Fruit fly (Drosophila melanogaster): ENCODE data around the gene Dic1.

Dic1 gene

DNA sequence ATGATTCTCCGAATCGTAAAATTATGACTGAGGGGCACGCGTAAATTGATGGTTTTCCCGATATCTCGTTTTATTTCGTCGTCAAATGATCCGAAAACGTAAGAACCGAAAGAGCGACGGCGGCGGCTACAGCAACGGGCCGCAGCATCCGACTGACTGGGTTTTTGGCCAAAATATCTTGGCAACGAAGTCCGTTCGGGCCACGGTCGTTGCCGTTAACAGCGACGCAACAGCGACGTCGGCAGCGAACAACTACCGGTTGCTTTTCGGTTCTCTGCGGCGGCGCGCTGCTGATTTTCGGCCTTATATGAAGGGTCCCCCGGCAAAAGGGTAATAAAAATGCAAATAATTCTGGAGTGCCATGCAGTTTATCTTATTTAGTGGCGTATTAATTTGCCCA lies 30.7 kb upstream of the Dic1 start, which contains the start of gene PK2-R2:
TSS of gene PK2-R2 (minus strand) at position 160 of the 400 bp plus-strand sequence.
- TF ChIP-seq CG6276 (GFP tag; optimal IDR thresholded peaks at IDR 0.05), result no peak
- TF ChIP-seq CG8119 (GFP tag; IDR thresholded peaks at IDR 0.05), result no peak
- no peak for TF ChIP-seq Eip75B (GFP tag; optimal IDR thresholded peaks at IDR 0.05)
- TF ChIP-seq Ets96B (tag; optimal IDR thresholded peaks at IDR 0.05), result no peak
- TF ChIP-seq net (GFP tag; optimal IDR thresholded peaks at IDR 0.05), result no peak
- TF ChIP-seq CG32006 (GFP tag; optimal IDR thresholded peaks at IDR 0.05), result no peak
- no peak for TF ChIP-seq CG6163 (GFP tag; IDR thresholded peaks at IDR 0.05)
- no peak for TF ChIP-seq CG7368 (GFP tag; optimal IDR thresholded peaks at IDR 0.05)

dm6 chr3R:13338030-13338429 lies 26.7 kb upstream of the Dic1 start, which contains the start of gene PK2-R1:
TSS of gene PK2-R1 (plus strand) at chr3R:13338330.
- TF ChIP-seq CG6808 (GFP tag; optimal IDR thresholded peaks at IDR 0.05), result no peak
- no peak for TF ChIP-seq Sox102F (GFP tag; optimal IDR thresholded peaks at IDR 0.05)
- no peak for TF ChIP-seq CG11762 (GFP tag; optimal IDR thresholded peaks at IDR 0.05; ENCODE audit: insufficient read depth)
- TF ChIP-seq CG6854 (GFP tag; optimal IDR thresholded peaks at IDR 0.05), result no peak
- no peak for TF ChIP-seq CG34406 (GFP tag; optimal IDR thresholded peaks at IDR 0.05)
- TF ChIP-seq achi (GFP tag; optimal IDR thresholded peaks at IDR 0.05), result no peak
- TF ChIP-seq CG11294 (GFP tag; IDR thresholded peaks at IDR 0.05), result no peak
- no peak for TF ChIP-seq Blimp-1 (GFP tag; optimal IDR thresholded peaks at IDR 0.05)
- no peak for TF ChIP-seq eg (GFP tag; IDR thresholded peaks at IDR 0.05)
- no peak for TF ChIP-seq Eip78C (GFP tag)
- no peak for TF ChIP-seq net (GFP tag; optimal IDR thresholded peaks at IDR 0.05)
- no peak for TF ChIP-seq CG8632 (GFP tag; optimal IDR thresholded peaks at IDR 0.05)
- TF ChIP-seq Sox14 (GFP tag; optimal IDR thresholded peaks at IDR 0.05), result no peak
- TF ChIP-seq acj6 (GFP tag; optimal IDR thresholded peaks at IDR 0.05), result no peak

DNA sequence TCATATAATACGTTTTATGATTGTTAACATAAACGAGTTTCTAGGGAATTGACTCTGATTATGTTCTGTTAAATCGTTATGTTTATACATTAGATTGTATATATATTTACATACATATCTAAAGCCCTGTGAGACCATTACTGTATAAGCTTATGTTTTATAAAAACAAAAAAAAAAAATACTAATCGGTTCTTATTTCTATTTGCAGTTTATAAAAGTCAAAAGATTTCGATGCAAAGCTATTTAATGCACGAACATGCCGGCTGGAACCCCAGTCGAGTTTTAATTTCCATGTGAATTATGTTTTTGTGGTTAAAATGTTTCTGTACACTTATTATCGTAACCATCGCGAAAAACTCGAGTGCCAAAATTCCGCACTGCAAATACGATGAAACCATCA lies 11.4 kb upstream of the Dic1 start, which contains the start of gene mthl12:
TSS of gene mthl12 (plus strand) at position 301 of the 400 bp plus-strand sequence.
- no peak for TF ChIP-seq CG10669 (GFP tag; optimal IDR thresholded peaks at IDR 0.05)
- TF ChIP-seq spab (GFP tag; optimal IDR thresholded peaks at IDR 0.05), result no peak
- no peak for TF ChIP-seq CG4318 (GFP tag; optimal IDR thresholded peaks at IDR 0.05)
- TF ChIP-seq dsx (GFP tag; optimal IDR thresholded peaks at IDR 0.05; ENCODE audit: poor library complexity, severe bottlenecking), result no peak
- no peak for TF ChIP-seq net (GFP tag; optimal IDR thresholded peaks at IDR 0.05)
- no peak for TF ChIP-seq Hr4 (GFP tag; optimal IDR thresholded peaks at IDR 0.05)
- TF ChIP-seq Eip78C (GFP tag), result no peak
- no peak for TF ChIP-seq Eip75B (GFP tag; optimal IDR thresholded peaks at IDR 0.05)
- TF ChIP-seq CG1621 (tag; optimal IDR thresholded peaks at IDR 0.05), result no peak
- no peak for TF ChIP-seq Sox102F (GFP tag; optimal IDR thresholded peaks at IDR 0.05)
- no peak for TF ChIP-seq Sox14 (GFP tag; optimal IDR thresholded peaks at IDR 0.05)
- TF ChIP-seq eg (GFP tag; IDR thresholded peaks at IDR 0.05), result no peak
- TF ChIP-seq Eip93F (GFP tag; optimal IDR thresholded peaks at IDR 0.05), result no peak

- TF ChIP-seq Smox (GFP tag; optimal IDR thresholded peaks at IDR 0.05), result no peak
- no peak for TF ChIP-seq fd59A (GFP tag; optimal IDR thresholded peaks at IDR 0.05)
- no peak for TF ChIP-seq ss (GFP tag; optimal IDR thresholded peaks at IDR 0.05)
- TF ChIP-seq CG3032 (tag; optimal IDR thresholded peaks at IDR 0.05), result no peak
- TF ChIP-seq eg (GFP tag; IDR thresholded peaks at IDR 0.05), result no peak
These were observed 7.8 kb upstream of the Dic1 start for dm6 chr3R:13356960-13357359.

- 0 out of 3 replicates have a peak, but pooled peaks have one; percentile 37 for TF ChIP-seq CG6163 (GFP tag; IDR thresholded peaks at IDR 0.05)
- TF ChIP-seq net (GFP tag; optimal IDR thresholded peaks at IDR 0.05), result peak; percentile 18
- peak; percentile 51 for TF ChIP-seq CG3919 (GFP tag; optimal IDR thresholded peaks at IDR 0.05)
- peak; percentile 22 for TF ChIP-seq Sox102F (GFP tag; optimal IDR thresholded peaks at IDR 0.05)
- TF ChIP-seq CG10631 (GFP tag; optimal IDR thresholded peaks at IDR 0.05), result no peak
- TF ChIP-seq Eip78C (GFP tag), result peak; percentile 49
- TF ChIP-seq esn (GFP tag; optimal IDR thresholded peaks at IDR 0.05), result no peak
- TF ChIP-seq eg (GFP tag; IDR thresholded peaks at IDR 0.05), result no peak
- TF ChIP-seq Met (GFP tag; optimal IDR thresholded peaks at IDR 0.05), result peak; percentile 23
- no peak for TF ChIP-seq salr (GFP tag; optimal IDR thresholded peaks at IDR 0.05)
- peak; percentile 24 for TF ChIP-seq CG1621 (tag; optimal IDR thresholded peaks at IDR 0.05)
- TF ChIP-seq CG4318 (GFP tag; optimal IDR thresholded peaks at IDR 0.05), result no peak
These were observed 4.6 kb upstream of the Dic1 start for dm6 chr3R:13360108-13360507.

Data from whole organism, prepupa.